Fruit fly (Drosophila melanogaster) whole organism, wandering third instar larva: ENCODE results near the gene ddbt.

Experiments
- Abd-B ChIP-seq: fragments of >200 bp; optimal IDR thresholded peaks from 2 replicates; lab custom pipeline; 2017; ENCODE audit warnings: missing biosample characterization, missing genetic modification characterization
- Dif ChIP-seq: fragments of 200-275, 200-300 bp; sonication (Bioruptor generic); optimal IDR thresholded peaks from 2 replicates; lab custom pipeline; 2018; ENCODE audit warnings: missing biosample characterization, missing genetic modification characterization; ENCODE audit not compliant: partially characterized antibody
- Hr78 ChIP-seq: fragments of >200 bp; optimal IDR thresholded peaks from 2 replicates; lab custom pipeline; 2017; ENCODE audit warnings: missing biosample characterization, missing genetic modification characterization
- Hr83 ChIP-seq: fragments of 200-300 bp; sonication (Bioruptor generic); optimal IDR thresholded peaks from 2 replicates; lab custom pipeline; 2016; ENCODE audit warnings: missing biosample characterization, mild to moderate bottlenecking, missing genetic modification characterization, moderate library complexity; ENCODE audit not compliant: poor library complexity, severe bottlenecking
- Jra ChIP-seq: sonication (Bioruptor generic); optimal IDR thresholded peaks from 2 replicates; lab custom pipeline; 2016; ENCODE audit warnings: missing biosample characterization, missing genetic modification characterization
- br ChIP-seq: fragments of 200-800 bp; sonication (Bioruptor generic); optimal IDR thresholded peaks from 2 replicates; lab custom pipeline; 2016; ENCODE audit warnings: missing biosample characterization, missing genetic modification characterization
- h ChIP-seq: fragments of 200-800 bp; sonication (Bioruptor generic); optimal IDR thresholded peaks from 3 replicates; lab custom pipeline; 2016; ENCODE audit warnings: missing biosample characterization, mild to moderate bottlenecking, missing genetic modification characterization
- jim ChIP-seq: fragments of 175-275, 200-325 bp; sonication (Bioruptor generic); optimal IDR thresholded peaks from 2 replicates; lab custom pipeline; 2016; ENCODE audit warnings: missing biosample characterization, mild to moderate bottlenecking, missing genetic modification characterization
- usp ChIP-seq: fragments of >200 bp; optimal IDR thresholded peaks from 2 replicates; lab custom pipeline; 2017; ENCODE audit warnings: missing biosample characterization, missing genetic modification characterization

DNA sequence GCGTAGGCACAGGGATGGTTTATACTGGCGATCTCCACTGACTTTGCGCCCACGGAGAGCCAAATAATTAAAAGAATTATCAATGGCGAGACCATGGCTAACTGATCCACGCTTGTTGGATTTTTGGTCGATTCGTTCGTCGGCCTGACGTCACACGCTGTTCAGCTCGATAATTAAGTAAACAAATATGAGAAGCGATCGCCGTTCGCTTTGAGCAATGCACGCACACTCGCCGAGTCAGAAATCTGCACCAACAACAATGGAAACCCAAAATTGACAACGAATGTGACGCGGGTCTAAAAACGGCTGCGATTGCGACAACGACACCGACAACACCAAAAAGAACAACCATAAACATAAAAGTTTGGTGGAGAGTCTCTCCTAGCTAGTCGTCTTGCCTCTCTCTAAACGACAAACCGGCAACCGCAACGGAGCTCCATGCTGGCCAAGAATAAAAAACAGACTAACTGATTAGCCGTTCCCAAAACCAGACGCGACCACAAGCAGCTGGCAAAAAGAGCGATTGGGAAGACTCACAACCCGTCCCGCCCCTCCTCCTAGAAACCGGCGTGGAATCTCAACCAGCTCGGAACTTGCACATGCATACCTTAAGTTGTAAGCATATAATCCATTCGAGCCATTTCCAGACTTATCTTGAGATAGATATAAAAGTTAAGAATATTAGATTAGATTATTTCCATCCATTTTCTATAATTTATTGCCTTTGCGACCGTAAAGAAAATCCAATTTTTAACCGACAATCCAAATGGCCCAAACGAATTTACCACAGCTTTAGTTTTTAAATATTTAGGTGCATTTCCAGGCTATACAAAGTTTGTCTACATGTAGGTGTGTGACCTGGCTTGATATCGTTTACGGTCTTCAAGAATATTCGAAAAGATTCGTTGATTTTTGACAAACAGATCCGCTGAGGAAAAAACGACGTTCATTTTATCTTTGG, 15.2 kb downstream of the ddbt start, which contains the start of gene mthl9:
- TF ChIP-seq h (GFP tag; lab: Kevin White, UChicago) (no peak), Jra (GFP tag; lab: Kevin White, UChicago) (no peak), Hr83 (GFP tag; lab: Kevin White, UChicago) (peak; percentile 3), jim (GFP tag; lab: Kevin White, UChicago) (no peak), Dif (GFP tag; lab: Kevin White, UChicago) (peak; percentile 57), Hr78 (GFP tag; lab: Kevin White, UChicago) (no peak), usp (GFP tag; lab: Kevin White, UChicago) (no peak), br (GFP tag; lab: Kevin White, UChicago) (no peak), Abd-B (GFP tag; lab: Kevin White, UChicago) (no peak)
